Fruit fly (Drosophila melanogaster): ENCODE data around the gene CG33700.

The CG33700 gene

DNA sequence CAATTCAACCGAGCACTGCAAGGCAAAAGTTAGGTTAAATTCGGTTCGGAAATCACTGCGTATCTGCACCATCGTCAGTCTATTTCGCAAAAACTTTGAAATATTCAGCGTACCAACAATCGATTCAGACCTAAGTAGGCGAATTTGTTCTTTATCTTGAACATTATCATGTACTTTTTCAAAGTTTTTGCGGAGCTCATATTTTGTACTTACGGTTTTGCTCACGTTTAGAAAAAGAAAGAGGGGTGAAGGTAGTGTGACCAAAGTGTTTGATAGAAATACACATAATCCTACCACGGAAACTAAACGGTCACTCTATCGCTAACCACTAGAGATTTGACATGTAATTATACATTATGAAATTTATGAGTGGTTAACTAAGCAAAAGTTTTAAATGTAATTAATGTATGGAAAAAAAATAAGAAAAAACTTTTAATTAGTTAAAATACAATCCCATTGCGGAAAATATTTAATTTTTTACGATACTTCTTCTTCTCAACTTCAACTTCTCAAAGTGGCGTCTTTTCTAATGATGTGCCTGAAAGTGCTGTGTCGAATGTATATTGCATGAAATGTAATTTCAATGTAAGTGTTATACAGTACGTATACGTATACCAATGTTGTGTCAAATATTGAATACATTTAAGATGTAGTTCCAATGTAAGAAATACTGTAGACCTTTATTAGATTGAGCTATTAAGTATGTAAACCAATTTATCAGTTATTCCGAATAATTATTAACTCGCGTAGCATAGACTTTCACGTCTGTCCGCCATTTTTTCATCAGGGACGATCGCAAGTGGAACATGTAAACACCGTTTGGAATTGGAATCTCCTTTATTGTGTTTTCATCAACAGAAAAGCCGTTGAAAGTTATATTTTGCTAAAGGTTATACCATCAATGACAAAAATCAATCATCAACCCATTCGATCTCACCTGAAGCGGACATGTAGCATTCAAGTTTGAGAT lies 13.8 kb downstream of the CG33700 start, which contains the start of gene RpS9 (continued):
- TF ChIP-seq CG6765 (GFP tag; optimal IDR thresholded peaks at IDR 0.05), result peak; percentile 61
- TF ChIP-seq oc (tag; optimal IDR thresholded peaks at IDR 0.05), result peak; percentile 7
- TF ChIP-seq CG2116 (GFP tag; optimal IDR thresholded peaks at IDR 0.05), result peak; percentile 28
- TF ChIP-seq HHEX (GFP tag; optimal IDR thresholded peaks at IDR 0.05), result peak; percentile 46
- no peak for TF ChIP-seq pnt (GFP tag; optimal IDR thresholded peaks at IDR 0.05)
- TF ChIP-seq CrebB (tag; optimal IDR thresholded peaks at IDR 0.05), result peak; percentile 67
- TF ChIP-seq stc (GFP tag; IDR thresholded peaks at IDR 0.05), result peak; percentile 22; the same call in 1 of the 2 replicates
- peak; percentile 18 for TF ChIP-seq Myb (GFP tag; optimal IDR thresholded peaks at IDR 0.05)
- peak in 1 of 3 experiments; percentile 37 for TF ChIP-seq Stat92E (GFP tag; optimal IDR thresholded peaks at IDR 0.05)
- TF ChIP-seq lab (GFP tag; optimal IDR thresholded peaks at IDR 0.05), result peak; percentile 58
- peak; percentile 53 for TF ChIP-seq pita (GFP tag; optimal IDR thresholded peaks at IDR 0.05)
- peak; percentile 22 for TF ChIP-seq CG1603 (tag; optimal IDR thresholded peaks at IDR 0.05)
- TF ChIP-seq dm (GFP tag; optimal IDR thresholded peaks at IDR 0.05), result peak; percentile 86
- TF ChIP-seq CG9609 (GFP tag; optimal IDR thresholded peaks at IDR 0.05), result no peak
- TF ChIP-seq dimm (GFP tag; IDR thresholded peaks at IDR 0.05), result no peak
- TF ChIP-seq CG7745 (tag; optimal IDR thresholded peaks at IDR 0.05), result peak; percentile 8
- TF ChIP-seq phol (tag; optimal IDR thresholded peaks at IDR 0.05), result peak; percentile 69
- TF ChIP-seq CG11093 (GFP tag; IDR thresholded peaks at IDR 0.05), result no peak
- TF ChIP-seq Hand (GFP tag; optimal IDR thresholded peaks at IDR 0.05), result peak; percentile 0
- no peak for TF ChIP-seq CG10366 (GFP tag; IDR thresholded peaks at IDR 0.05)
- TF ChIP-seq ac (GFP tag; optimal IDR thresholded peaks at IDR 0.05), result peak; percentile 29
- TF ChIP-seq unpg (GFP tag; optimal IDR thresholded peaks at IDR 0.05), result peak; percentile 35
- no peak for TF ChIP-seq danr (GFP tag; IDR thresholded peaks at IDR 0.05)
- peak; percentile 20 for TF ChIP-seq CG12071 (GFP tag; optimal IDR thresholded peaks at IDR 0.05)
- no peak for TF ChIP-seq CG7786 (GFP tag; optimal IDR thresholded peaks at IDR 0.05)
- TF ChIP-seq HLH4C (GFP tag; IDR thresholded peaks at IDR 0.05; ENCODE audit: partially characterized antibody), result peak; percentile 37; the same call in 1 of the 3 replicates
- no peak for TF ChIP-seq Dek (tag; optimal IDR thresholded peaks at IDR 0.05)
- TF ChIP-seq CG8924 (tag; optimal IDR thresholded peaks at IDR 0.05), result peak; percentile 19
- TF ChIP-seq Optix (GFP tag; IDR thresholded peaks at IDR 0.05), result no peak
- no peak for TF ChIP-seq run (tag; optimal IDR thresholded peaks at IDR 0.05)
- TF ChIP-seq nom (GFP tag; optimal IDR thresholded peaks at IDR 0.05), result peak; percentile 67
- TF ChIP-seq sisA (GFP tag; IDR thresholded peaks at IDR 0.05), result no peak
- TF ChIP-seq CG12769 (tag; optimal IDR thresholded peaks at IDR 0.05), result peak; percentile 47
- no peak for TF ChIP-seq mam (GFP tag; optimal IDR thresholded peaks at IDR 0.05)
- peak; percentile 72 for TF ChIP-seq Max (GFP tag; optimal IDR thresholded peaks at IDR 0.05)
- TF ChIP-seq CG34376 (GFP tag; optimal IDR thresholded peaks at IDR 0.05), result peak; percentile 75
- peak; percentile 19 for TF ChIP-seq salm (tag; optimal IDR thresholded peaks at IDR 0.05)
- no peak for TF ChIP-seq CG9215 (GFP tag; IDR thresholded peaks at IDR 0.05)
- TF ChIP-seq Opbp (GFP tag; IDR thresholded peaks at IDR 0.05; ENCODE audit: partially characterized antibody), result no peak
- TF ChIP-seq CG13894 (tag; optimal IDR thresholded peaks at IDR 0.05), result peak; percentile 59
- TF ChIP-seq disco-r (GFP tag; optimal IDR thresholded peaks at IDR 0.05), result no peak
- TF ChIP-seq CG3995 (GFP tag; optimal IDR thresholded peaks at IDR 0.05), result peak; percentile 9
- TF ChIP-seq dmrt99B (tag; optimal IDR thresholded peaks at IDR 0.05), result peak; percentile 13
- peak; percentile 7 for TF ChIP-seq CG8388 (GFP tag; optimal IDR thresholded peaks at IDR 0.05)
- TF ChIP-seq CG17829 (tag; optimal IDR thresholded peaks at IDR 0.05), result peak; percentile 36
- no peak for TF ChIP-seq wdn (GFP tag; IDR thresholded peaks at IDR 0.05)
- TF ChIP-seq ro (GFP tag; IDR thresholded peaks at IDR 0.05), result no peak

Measured in whole organism, embryonic.